Fruit fly (Drosophila melanogaster) S2 (cell line): ENCODE data around the gene CG11672.

Source experiments
- CG8478 ChIP-seq: fragments of >200 bp; optimal IDR thresholded peaks from 2 replicates; lab custom pipeline; 2018
- CTCF ChIP-seq, 2 experiments: fragments of >200 bp; optimal IDR thresholded peaks; 2 replicates each; lab custom pipeline; 2018

dm6 chr3R:8290478-8290877 is at the start of gene CG11672:
- TF ChIP-seq CTCF (optimal IDR thresholded peaks at IDR 0.05; lab: Kevin White, UChicago) (no peak), CG8478 (lab: Kevin White, UChicago) (no peak)
